Worm (Caenorhabditis elegans) whole organism, L4 larva: ENCODE data around the gene clec-1.

Experiments used
- D1046.2 ChIP-seq: fragments of 200-800 bp; sonication (Bioruptor generic); IDR thresholded peaks from 2 replicates; pipeline ENCODE4 v1.3.6; 2022; ENCODE audit warnings: missing genetic modification characterization, missing compliant biosample characterization
- F10B5.3 ChIP-seq: sonication (generic microtip); optimal IDR thresholded peaks from 2 replicates; lab custom pipeline; 2016; ENCODE audit warnings: mild to moderate bottlenecking, missing genetic modification characterization, missing compliant biosample characterization
- F49E8.2 ChIP-seq: sonication (generic microtip); optimal IDR thresholded peaks from 2 replicates; lab custom pipeline; 2016; ENCODE audit warnings: missing compliant biosample characterization, mild to moderate bottlenecking, missing genetic modification characterization, borderline replicate concordance
- T26A8.4 ChIP-seq: fragments of 200-800 bp; sonication (Bioruptor generic); IDR thresholded peaks from 2 replicates; pipeline ENCODE4 v1.3.6; 2022; ENCODE audit warnings: missing genetic modification characterization, missing compliant biosample characterization
- Y105C5A.15 ChIP-seq: fragments of 200-800 bp; sonication (Bioruptor generic); IDR thresholded peaks from 2 replicates; pipeline ENCODE4 v1.3.6; 2022; ENCODE audit warnings: missing genetic modification characterization, missing compliant biosample characterization
- Y5F2A.4 ChIP-seq: fragments of 200-800 bp; sonication (Bioruptor generic); optimal IDR thresholded peaks from 2 replicates; lab custom pipeline; 2018; ENCODE audit warnings: mild to moderate bottlenecking, missing genetic modification characterization, missing compliant biosample characterization
- ZK546.5 ChIP-seq, 2 experiments: sonication (generic microtip); optimal IDR thresholded peaks; 2 replicates each; lab custom pipeline; 2017; ENCODE audit warnings: missing biosample characterization in 2 of 2, missing genetic modification characterization in 2 of 2
- aly-2 ChIP-seq: sonication (generic microtip); optimal IDR thresholded peaks from 2 replicates; lab custom pipeline; 2018; ENCODE audit warnings: missing biosample characterization, missing genetic modification characterization
- ceh-20 ChIP-seq: fragments of 200-800 bp; sonication (Bioruptor generic); IDR thresholded peaks from 2 replicates; pipeline ENCODE4 v1.3.6; 2022; ENCODE audit warnings: missing genetic modification reagents, missing genetic modification characterization, missing compliant biosample characterization
- ceh-62 ChIP-seq: sonication (generic microtip); optimal IDR thresholded peaks from 2 replicates; lab custom pipeline; 2017; ENCODE audit warnings: missing biosample characterization, missing genetic modification characterization
- daf-16 ChIP-seq, 3 experiments: sonication (generic microtip); optimal IDR thresholded peaks; 2 replicates each; lab custom pipeline; 2016 to 2017; ENCODE audit warnings: missing genetic modification characterization in 3 of 3, missing genetic modification reagents in 3 of 3, mild to moderate bottlenecking in 2 of 3, missing compliant biosample characterization in 2 of 3, missing biosample characterization in 1 of 3, moderate library complexity in 1 of 3
- dmd-6 ChIP-seq: fragments of 200-800 bp; sonication (Bioruptor generic); IDR thresholded peaks from 2 replicates; pipeline ENCODE4 v1.3.6; 2022; ENCODE audit warnings: missing genetic modification reagents, missing genetic modification characterization, missing compliant biosample characterization
- dmd-9 ChIP-seq: fragments of 200-800 bp; sonication (Bioruptor generic); IDR thresholded peaks from 2 replicates; pipeline ENCODE4 v1.3.6; 2022; ENCODE audit warnings: missing genetic modification reagents, missing genetic modification characterization, missing compliant biosample characterization
- dpl-1 ChIP-seq: fragments of 150-350 bp; optimal IDR thresholded peaks from 2 replicates; lab custom pipeline; 2014; ENCODE audit warnings: missing biosample characterization, missing genetic modification reagents, missing genetic modification characterization
- duxl-1 ChIP-seq: sonication (generic microtip); optimal IDR thresholded peaks from 2 replicates; lab custom pipeline; 2016; ENCODE audit warnings: mild to moderate bottlenecking, missing genetic modification characterization, moderate library complexity, missing compliant biosample characterization; ENCODE audit not compliant: poor library complexity
- egl-27 ChIP-seq: sonication (generic microtip); optimal IDR thresholded peaks from 3 replicates; lab custom pipeline; 2017; ENCODE audit warnings: missing biosample characterization, missing genetic modification reagents, missing genetic modification characterization
- fkh-10 ChIP-seq: fragments of 150-350 bp; optimal IDR thresholded peaks from 2 replicates; lab custom pipeline; 2014; ENCODE audit warnings: missing biosample characterization, missing genetic modification reagents, missing genetic modification characterization
- gei-8 ChIP-seq: fragments of 200-800 bp; sonication (Bioruptor generic); optimal IDR thresholded peaks from 2 replicates; lab custom pipeline; 2018; ENCODE audit warnings: mild to moderate bottlenecking, missing genetic modification characterization, missing compliant biosample characterization
- hif-1 ChIP-seq, 2 experiments: sonication (generic microtip); optimal IDR thresholded peaks; 2 replicates each; lab custom pipeline; 2016 to 2017; ENCODE audit warnings: missing compliant biosample characterization in 2 of 2, missing genetic modification characterization in 2 of 2, missing genetic modification reagents in 2 of 2, missing genotype in 2 of 2, mild to moderate bottlenecking in 1 of 2
- hlh-30 ChIP-seq: sonication (generic microtip); optimal IDR thresholded peaks from 2 replicates; lab custom pipeline; 2017; ENCODE audit warnings: antibody characterized with exemption, mild to moderate bottlenecking, missing genetic modification characterization, missing compliant biosample characterization; ENCODE audit not compliant: insufficient read depth
- jun-1 ChIP-seq: fragments of 150-350 bp; optimal IDR thresholded peaks from 2 replicates; lab custom pipeline; 2014; ENCODE audit warnings: missing biosample characterization, missing genetic modification reagents, missing genetic modification characterization
- lin-1 ChIP-seq: fragments of 200-800 bp; sonication (Bioruptor generic); IDR thresholded peaks from 2 replicates; pipeline ENCODE4 v1.3.6; 2022; ENCODE audit warnings: missing genetic modification reagents, missing genetic modification characterization, missing compliant biosample characterization
- lin-13 ChIP-seq: fragments of 150-350 bp; optimal IDR thresholded peaks from 2 replicates; lab custom pipeline; 2014; ENCODE audit warnings: missing biosample characterization, missing genetic modification reagents, missing genetic modification characterization
- lin-29 ChIP-seq: fragments of 200-800 bp; sonication (Bioruptor generic); IDR thresholded peaks from 2 replicates; pipeline ENCODE4 v1.3.6; 2022; ENCODE audit warnings: missing genetic modification reagents, missing genetic modification characterization, missing compliant biosample characterization
- lir-3 ChIP-seq: sonication (generic microtip); optimal IDR thresholded peaks from 2 replicates; lab custom pipeline; 2016; ENCODE audit warnings: mild to moderate bottlenecking, missing genetic modification characterization, missing compliant biosample characterization
- madf-9 ChIP-seq: fragments of 200-800 bp; sonication (Bioruptor generic); conservative IDR thresholded peaks from 2 replicates; pipeline ENCODE4 v1.3.6; 2022; ENCODE audit warnings: missing genetic modification reagents, missing genetic modification characterization, missing compliant biosample characterization
- mdl-1 ChIP-seq, 2 experiments: fragments of 150-350 bp in 1 of 2; sonication (generic microtip) in 1 of 2; optimal IDR thresholded peaks; 2 replicates each; lab custom pipeline; 2014 to 2017; ENCODE audit warnings: missing biosample characterization in 2 of 2, missing genetic modification characterization in 2 of 2
- mep-1 ChIP-seq: fragments of 150-350 bp; sonication (generic microtip); optimal IDR thresholded peaks from 3 replicates; lab custom pipeline; 2014; ENCODE audit warnings: missing biosample characterization, missing genetic modification characterization
- mes-2 ChIP-seq: sonication (generic microtip); optimal IDR thresholded peaks from 2 replicates; lab custom pipeline; 2016; ENCODE audit warnings: missing genotype, mild to moderate bottlenecking, missing genetic modification characterization, missing compliant biosample characterization; ENCODE audit not compliant: poor library complexity, severe bottlenecking
- nhr-10 ChIP-seq: fragments of 150-350 bp; optimal IDR thresholded peaks from 2 replicates; lab custom pipeline; 2014; ENCODE audit warnings: missing biosample characterization, missing genetic modification characterization
- nhr-102 ChIP-seq: sonication (generic microtip); optimal IDR thresholded peaks from 2 replicates; lab custom pipeline; 2016; ENCODE audit warnings: mild to moderate bottlenecking, missing genetic modification characterization, moderate library complexity, missing compliant biosample characterization
- nhr-11 ChIP-seq: fragments of 150-350 bp; optimal IDR thresholded peaks from 2 replicates; lab custom pipeline; 2014; ENCODE audit warnings: missing biosample characterization, missing genetic modification characterization
- nhr-42 ChIP-seq: fragments of 200-800 bp; sonication (Bioruptor generic); IDR thresholded peaks from 2 replicates; pipeline ENCODE4 v1.3.6; 2022; ENCODE audit warnings: missing genetic modification characterization, missing compliant biosample characterization
- nhr-48 ChIP-seq: sonication (generic microtip); optimal IDR thresholded peaks from 2 replicates; lab custom pipeline; 2016; ENCODE audit warnings: mild to moderate bottlenecking, missing genetic modification characterization, missing compliant biosample characterization
- nhr-76 ChIP-seq: fragments of 150-350 bp; optimal IDR thresholded peaks from 2 replicates; lab custom pipeline; 2014; ENCODE audit warnings: missing biosample characterization, missing genetic modification characterization
- nhr-77 ChIP-seq: fragments of 150-350 bp; optimal IDR thresholded peaks from 2 replicates; lab custom pipeline; 2014; ENCODE audit warnings: missing biosample characterization, missing genetic modification characterization
- php-3 ChIP-seq: fragments of 200-800 bp; sonication (Bioruptor generic); IDR thresholded peaks from 2 replicates; pipeline ENCODE4 v1.3.6; 2022; ENCODE audit warnings: missing genetic modification reagents, missing genetic modification characterization, missing compliant biosample characterization
- pqm-1 ChIP-seq: sonication (generic microtip); optimal IDR thresholded peaks from 2 replicates; lab custom pipeline; 2017; ENCODE audit warnings: missing biosample characterization, missing genetic modification characterization
- saeg-2 ChIP-seq: fragments of 200-800 bp; sonication (Bioruptor generic); IDR thresholded peaks from 2 replicates; pipeline ENCODE4 v1.3.6; 2022; ENCODE audit warnings: missing genetic modification reagents, missing genetic modification characterization, missing compliant biosample characterization
- sdz-12 ChIP-seq: fragments of 200-800 bp; sonication (Bioruptor generic); optimal IDR thresholded peaks from 2 replicates; lab custom pipeline; 2018; ENCODE audit warnings: mild to moderate bottlenecking, missing genetic modification characterization, missing compliant biosample characterization
- snpc-1.2 ChIP-seq: fragments of 200-800 bp; sonication (Bioruptor generic); IDR thresholded peaks from 2 replicates; pipeline ENCODE4 v1.3.6; 2022; ENCODE audit warnings: missing genetic modification reagents, missing genetic modification characterization, missing compliant biosample characterization
- snpc-4 ChIP-seq: fragments of 150-350 bp; optimal IDR thresholded peaks from 2 replicates; lab custom pipeline; 2014; ENCODE audit warnings: missing biosample characterization, missing genetic modification characterization
- spr-3 ChIP-seq: fragments of 200-800 bp; sonication (Bioruptor generic); optimal IDR thresholded peaks from 2 replicates; lab custom pipeline; 2018; ENCODE audit warnings: mild to moderate bottlenecking, missing genetic modification characterization, missing compliant biosample characterization
- tag-97 ChIP-seq: fragments of 200-800 bp; sonication (Bioruptor generic); IDR thresholded peaks from 2 replicates; pipeline ENCODE4 v1.3.6; 2022; ENCODE audit warnings: missing genetic modification characterization, missing compliant biosample characterization
- tra-1 ChIP-seq: fragments of 200-800 bp; sonication (Bioruptor generic); IDR thresholded peaks from 2 replicates; pipeline ENCODE4 v1.3.6; 2022; ENCODE audit warnings: missing genetic modification reagents, missing genetic modification characterization, missing compliant biosample characterization
- unc-62 ChIP-seq, 3 experiments: fragments of 150-350 bp in 1 of 3; sonication (generic microtip); optimal IDR thresholded peaks in 2 of 3; peaks in 1 of 3; 1 replicate in 1 of 3; 2 replicates in 2 of 3; lab custom pipeline; 2014 to 2017; ENCODE audit warnings: missing biosample characterization in 3 of 3, missing genetic modification characterization in 3 of 3, missing genetic modification reagents in 3 of 3, missing genotype in 1 of 3
- zag-1 ChIP-seq: fragments of 150-350 bp; optimal IDR thresholded peaks from 2 replicates; lab custom pipeline; 2014; ENCODE audit warnings: missing biosample characterization, missing genetic modification characterization
- zfp-2 ChIP-seq: sonication (generic microtip); optimal IDR thresholded peaks from 2 replicates; lab custom pipeline; 2016; ENCODE audit warnings: mild to moderate bottlenecking, missing genetic modification characterization, missing compliant biosample characterization
- zip-2 ChIP-seq: fragments of 150-350 bp; optimal IDR thresholded peaks from 2 replicates; lab custom pipeline; 2014; ENCODE audit warnings: missing biosample characterization, missing genetic modification characterization
- ztf-11 ChIP-seq: fragments of 150-350 bp; optimal IDR thresholded peaks from 2 replicates; lab custom pipeline; 2014; ENCODE audit warnings: missing biosample characterization, missing genetic modification characterization
- ztf-7 ChIP-seq: fragments of 150-350 bp; optimal IDR thresholded peaks from 2 replicates; lab custom pipeline; 2014; ENCODE audit warnings: missing biosample characterization, missing genetic modification characterization

Gene clec-1

DNA sequence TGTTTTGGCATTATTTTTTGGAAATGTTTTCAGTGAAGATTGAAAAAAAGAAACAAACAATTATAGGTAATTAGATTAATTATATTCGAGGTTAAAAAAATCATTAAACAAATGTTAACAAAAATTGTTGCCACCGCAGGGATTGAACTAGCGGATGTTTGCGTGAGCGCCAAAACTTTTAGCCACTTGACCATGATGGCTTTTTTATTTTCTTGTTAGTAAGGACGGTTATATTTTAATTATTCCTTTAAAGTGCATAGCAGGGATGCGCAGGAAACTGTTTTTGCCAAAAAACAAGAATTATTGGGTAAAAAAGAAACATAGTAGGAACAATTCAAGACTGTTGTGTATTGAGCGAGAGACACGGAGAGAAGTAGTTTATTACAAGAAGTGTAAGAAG is 32.6 kb upstream of the clec-1 start (continued):
- TF ChIP-seq tag-97 (GFP tag; lab: Robert Waterston, UW) (0 out of 2 replicates have a peak, but pooled peaks have one; percentile 64), Y105C5A.15 (GFP tag; lab: Robert Waterston, UW) (peak; percentile 99), dpl-1 (no peak), saeg-2 (GFP tag; lab: Robert Waterston, UW) (peak; percentile 47; the same call in 1 of the 2 replicates), unc-62 (GFP tag; optimal IDR thresholded peaks at IDR 0.05 in 1 of 2; lab: Kevin White, UChicago) (no peak), unc-62 (tag; optimal IDR thresholded peaks at IDR 0.05; lab: Kevin White, UChicago) (no peak), lir-3 (tag; lab: Kevin White, UChicago) (peak; percentile 55), ceh-62 (no peak), zip-2 (tag; lab: Kevin White, UChicago) (no peak), fkh-10 (GFP tag; lab: Kevin White, UChicago) (no peak), duxl-1 (peak; percentile 88), php-3 (GFP tag; lab: Robert Waterston, UW) (peak; percentile 86), sdz-12 (GFP tag; lab: Kevin White, UChicago) (peak; percentile 63), nhr-42 (GFP tag; lab: Robert Waterston, UW) (peak; percentile 70), mes-2 (peak; percentile 70), T26A8.4 (peak; percentile 90), hif-1 (tag; optimal IDR thresholded peaks at IDR 0.05; lab: Kevin White, UChicago) (peak in 1 of 2 experiments; percentile 47), dmd-9 (no peak), zag-1 (tag; lab: Kevin White, UChicago) (no peak), nhr-77 (tag; lab: Kevin White, UChicago) (no peak), F49E8.2 (tag; lab: Kevin White, UChicago) (peak; percentile 81), dmd-6 (peak; percentile 29), egl-27 (no peak), mdl-1 (tag; optimal IDR thresholded peaks at IDR 0.05; lab: Kevin White, UChicago) (no peak), tra-1 (GFP tag; lab: Robert Waterston, UW) (peak; percentile 83), ZK546.5 (tag; optimal IDR thresholded peaks at IDR 0.05; lab: Kevin White, UChicago) (no peak), lin-29 (GFP tag; lab: Robert Waterston, UW) (peak; percentile 76), nhr-102 (peak; percentile 56), ztf-11 (tag; lab: Kevin White, UChicago) (no peak), madf-9 (peak; percentile 66), aly-2 (tag; lab: Kevin White, UChicago) (no peak), hlh-30 (peak; percentile 14), nhr-10 (tag; lab: Kevin White, UChicago) (no peak), Y5F2A.4 (GFP tag; lab: Kevin White, UChicago) (peak; percentile 88), zfp-2 (tag; lab: Kevin White, UChicago) (no peak), nhr-11 (tag; lab: Kevin White, UChicago) (no peak), lin-1 (GFP tag; lab: Robert Waterston, UW) (peak; percentile 93), spr-3 (peak; percentile 60), snpc-1.2 (GFP tag; lab: Robert Waterston, UW) (peak; percentile 88), D1046.2 (GFP tag; lab: Robert Waterston, UW) (peak; percentile 92), gei-8 (GFP tag; lab: Kevin White, UChicago) (peak; percentile 62), ceh-20 (peak; percentile 44; the same call in 1 of the 2 replicates), mep-1 (tag; lab: Kevin White, UChicago) (no peak), lin-13 (GFP tag; lab: Kevin White, UChicago) (peak; percentile 29), pqm-1 (tag; lab: Kevin White, UChicago) (no peak), nhr-48 (peak; percentile 57), F10B5.3 (tag; lab: Kevin White, UChicago) (no peak), daf-16 (GFP tag; optimal IDR thresholded peaks at IDR 0.05; lab: Kevin White, UChicago) (peak in 1 of 2 experiments; percentile 72), daf-16 (tag; optimal IDR thresholded peaks at IDR 0.05; lab: Kevin White, UChicago) (no peak), jun-1 (tag; lab: Kevin White, UChicago) (no peak), ztf-7 (no peak), nhr-76 (tag; lab: Kevin White, UChicago) (no peak), snpc-4 (tag; lab: Kevin White, UChicago) (no peak)
